Worm (Caenorhabditis elegans) whole organism, early embryonic: ENCODE measurements around the gene dpy-21.

ENCODE experiments used
- B0310.2 ChIP-seq: sonication (generic microtip); optimal IDR thresholded peaks from 2 replicates; lab custom pipeline; 2016; ENCODE audit warnings: mild to moderate bottlenecking, missing genetic modification characterization, missing compliant biosample characterization
- F13C5.2 ChIP-seq: sonication (generic microtip); optimal IDR thresholded peaks from 2 replicates; lab custom pipeline; 2017; ENCODE audit warnings: mild to moderate bottlenecking, missing genetic modification characterization, inconsistent platforms, missing compliant biosample characterization
- aly-1 ChIP-seq: sonication (generic microtip); optimal IDR thresholded peaks from 2 replicates; lab custom pipeline; 2016; ENCODE audit warnings: missing genetic modification characterization, missing compliant biosample characterization
- ama-1 ChIP-seq: fragments of 150-350 bp; optimal IDR thresholded peaks from 2 replicates; lab custom pipeline; 2014
- ceh-13 ChIP-seq: fragments of 200-800 bp; sonication (Bioruptor generic); optimal IDR thresholded peaks from 2 replicates; lab custom pipeline; 2018; ENCODE audit warnings: mild to moderate bottlenecking, missing genetic modification characterization, missing compliant biosample characterization
- ceh-36 ChIP-seq: sonication (generic microtip); optimal IDR thresholded peaks from 2 replicates; lab custom pipeline; 2016; ENCODE audit warnings: missing genetic modification characterization, inconsistent platforms, missing compliant biosample characterization
- ets-7 ChIP-seq: sonication (generic microtip); optimal IDR thresholded peaks from 2 replicates; lab custom pipeline; 2016; ENCODE audit warnings: missing genotype, missing genetic modification characterization, missing compliant biosample characterization
- flt-1 ChIP-seq: fragments of 200-800 bp; sonication (Bioruptor generic); IDR thresholded peaks from 2 replicates; pipeline ENCODE4 v1.3.6; 2022; ENCODE audit warnings: missing genetic modification characterization, missing compliant biosample characterization
- hmbx-1 ChIP-seq: sonication (generic microtip); optimal IDR thresholded peaks from 2 replicates; lab custom pipeline; 2016; ENCODE audit warnings: mild to moderate bottlenecking, missing genetic modification characterization, missing compliant biosample characterization
- hmg-4 ChIP-seq: fragments of 200-800 bp; sonication (Bioruptor generic); optimal IDR thresholded peaks from 2 replicates; lab custom pipeline; 2018; ENCODE audit warnings: mild to moderate bottlenecking, missing genetic modification characterization, missing compliant biosample characterization
- hnd-1 ChIP-seq: sonication (generic microtip); optimal IDR thresholded peaks from 2 replicates; lab custom pipeline; 2016; ENCODE audit warnings: missing genetic modification characterization, missing compliant biosample characterization
- pes-1 ChIP-seq: fragments of 200-800 bp; sonication (Bioruptor generic); IDR thresholded peaks from 2 replicates; pipeline ENCODE4 v1.3.6; 2022; ENCODE audit warnings: missing genetic modification reagents, missing genetic modification characterization, missing compliant biosample characterization
- scrt-1 ChIP-seq: fragments of 200-800 bp; sonication (Bioruptor generic); IDR thresholded peaks from 2 replicates; pipeline ENCODE4 v1.3.6; 2022; ENCODE audit warnings: missing genetic modification characterization, missing compliant biosample characterization
- sea-1 ChIP-seq: fragments of 200-800 bp; sonication (Bioruptor generic); conservative IDR thresholded peaks from 2 replicates; pipeline ENCODE4 v1.3.6; 2022; ENCODE audit warnings: missing genetic modification characterization, missing compliant biosample characterization
- tbx-11 ChIP-seq: fragments of 200-800 bp; sonication (Bioruptor generic); IDR thresholded peaks from 2 replicates; pipeline ENCODE4 v1.3.6; 2022; ENCODE audit warnings: missing genetic modification characterization, missing compliant biosample characterization
- tbx-37 ChIP-seq: fragments of 200-800 bp; sonication (Bioruptor generic); conservative IDR thresholded peaks from 2 replicates; pipeline ENCODE4 v1.3.6; 2022; ENCODE audit warnings: missing genetic modification reagents, missing genetic modification characterization, missing compliant biosample characterization
- tra-4 ChIP-seq: sonication (generic microtip); optimal IDR thresholded peaks from 2 replicates; lab custom pipeline; 2017; ENCODE audit warnings: missing genetic modification characterization, missing compliant biosample characterization

The dpy-21 gene

DNA sequence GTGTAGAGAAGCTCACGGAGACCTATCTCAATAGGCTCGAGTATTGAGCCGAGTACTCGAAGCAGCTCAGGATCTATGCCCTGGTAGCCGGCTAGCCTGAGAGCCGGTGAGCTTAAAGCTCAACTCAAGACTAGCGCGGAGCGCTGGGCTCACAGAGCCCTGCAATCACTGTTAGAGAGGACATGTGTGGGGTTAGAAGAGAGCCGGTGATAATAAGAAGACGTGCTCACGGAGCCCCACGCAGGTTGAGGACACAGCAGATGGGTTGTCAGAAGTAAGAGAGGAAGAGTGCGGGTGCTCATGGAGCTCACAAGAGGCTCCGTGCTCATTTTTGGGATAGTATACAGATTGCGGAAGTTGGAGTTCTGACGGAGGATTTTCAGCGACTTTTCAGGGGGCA is 3.3 kb upstream of the dpy-21 start:
- TF ChIP-seq flt-1, result no peak

DNA sequence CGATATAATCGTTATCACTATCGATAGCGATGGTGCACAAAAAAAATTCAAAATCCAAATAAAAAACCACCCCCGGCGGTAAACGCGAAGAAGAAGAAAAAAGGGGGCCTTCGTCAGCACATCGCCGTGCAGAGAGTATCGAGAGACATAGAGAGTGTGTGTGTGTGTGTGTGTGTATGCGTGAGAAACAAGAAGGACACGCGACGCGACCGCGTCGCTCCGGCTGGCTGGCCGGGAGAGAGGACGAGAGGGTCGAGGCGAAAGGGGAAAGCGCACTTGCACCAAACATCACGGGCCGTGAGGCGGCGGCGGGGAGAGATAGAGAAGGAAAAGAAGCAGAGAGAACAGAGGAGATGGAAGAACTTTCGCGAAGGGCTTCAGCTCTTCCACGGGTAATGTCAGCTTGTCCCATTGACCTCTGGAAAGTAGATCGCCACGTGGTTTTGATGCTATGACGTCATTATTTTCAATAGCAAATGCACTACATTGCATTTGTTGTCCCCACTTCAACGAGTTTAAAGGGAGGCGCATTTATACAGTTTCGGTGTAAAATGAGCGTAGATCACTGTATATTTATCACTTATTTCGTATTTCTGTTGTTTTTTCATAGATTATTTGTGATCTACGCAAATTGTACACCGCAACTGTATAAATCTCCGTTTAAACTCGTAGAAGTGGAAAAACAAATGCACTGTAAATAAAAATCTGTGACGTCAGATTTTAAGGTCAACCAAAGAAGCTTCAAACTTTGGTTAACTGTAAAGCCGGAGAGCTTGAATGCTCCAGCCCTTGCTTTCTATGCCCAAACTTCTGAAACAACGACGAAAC is 2.4 kb upstream of the dpy-21 start, which contains the start of gene Y59A8B.24:
Gene Y59A8B.24 (plus strand): TSS at position 778 of the 828 bp plus-strand sequence.
- TF ChIP-seq hmg-4 (GFP tag; lab: Kevin White, UChicago) (peak; percentile 78), B0310.2 (tag; lab: Kevin White, UChicago) (no peak), scrt-1 (GFP tag; lab: Robert Waterston, UW) (peak; percentile 57; the same call in 1 of the 2 replicates), tbx-11 (GFP tag; lab: Robert Waterston, UW) (no peak), sea-1 (GFP tag; lab: Robert Waterston, UW) (peak; percentile 60; the same call in 1 of the 2 replicates), pes-1 (GFP tag; lab: Robert Waterston, UW) (0 out of 2 replicates have a peak, but pooled peaks have one; percentile 7), aly-1 (tag; lab: Kevin White, UChicago) (peak; percentile 78), hnd-1 (no peak), tra-4 (tag; lab: Kevin White, UChicago) (no peak), hmbx-1 (no peak), ceh-36 (tag; lab: Kevin White, UChicago) (no peak), ets-7 (tag; lab: Kevin White, UChicago) (no peak), ama-1 (lab: Kevin White, UChicago) (no peak), F13C5.2 (peak; percentile 81), tbx-37 (GFP tag; lab: Robert Waterston, UW) (no peak), flt-1 (peak; percentile 37; the same call in 1 of the 2 replicates), ceh-13 (no peak)

DNA sequence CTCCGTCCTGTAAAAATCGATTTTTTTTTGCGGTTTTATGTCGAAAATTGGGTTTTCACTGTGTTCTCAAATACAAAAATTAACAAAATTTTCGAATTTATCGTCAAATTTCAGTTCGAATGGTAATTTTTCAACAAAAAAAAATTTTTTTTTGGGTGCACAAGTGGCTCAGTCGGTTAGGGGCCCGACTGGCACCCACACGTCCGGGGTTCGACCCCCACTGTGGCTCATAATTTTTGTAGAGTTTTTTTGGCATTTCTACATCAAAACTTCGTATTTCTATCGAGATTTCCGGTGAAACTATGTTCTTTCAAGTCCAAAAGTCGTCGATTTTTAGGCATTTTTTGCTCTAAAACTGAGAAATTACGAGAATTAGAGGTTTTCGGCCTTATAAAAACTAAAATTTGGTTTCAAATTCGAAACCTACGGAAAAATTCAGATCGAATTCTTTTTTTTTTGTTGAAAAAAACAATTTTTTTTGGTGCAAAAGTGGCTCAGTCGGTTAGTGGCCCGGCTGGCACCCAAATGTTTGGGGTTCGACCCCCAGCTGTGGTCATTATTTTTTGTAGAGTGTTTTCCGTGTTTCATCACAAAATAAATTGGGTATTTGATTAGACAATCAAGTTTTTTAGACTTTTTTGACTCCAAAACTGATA is 829 bp downstream of the dpy-21 start:
- TF ChIP-seq hnd-1 (no peak), pes-1 (GFP tag; lab: Robert Waterston, UW) (no peak), ets-7 (tag; lab: Kevin White, UChicago) (no peak), tbx-37 (GFP tag; lab: Robert Waterston, UW) (no peak), sea-1 (GFP tag; lab: Robert Waterston, UW) (no peak), B0310.2 (tag; lab: Kevin White, UChicago) (no peak), F13C5.2 (no peak), ceh-13 (no peak), flt-1 (no peak), hmbx-1 (no peak), hmg-4 (GFP tag; lab: Kevin White, UChicago) (no peak), aly-1 (tag; lab: Kevin White, UChicago) (no peak), tbx-11 (GFP tag; lab: Robert Waterston, UW) (no peak), scrt-1 (GFP tag; lab: Robert Waterston, UW) (no peak), tra-4 (tag; lab: Kevin White, UChicago) (no peak)

DNA sequence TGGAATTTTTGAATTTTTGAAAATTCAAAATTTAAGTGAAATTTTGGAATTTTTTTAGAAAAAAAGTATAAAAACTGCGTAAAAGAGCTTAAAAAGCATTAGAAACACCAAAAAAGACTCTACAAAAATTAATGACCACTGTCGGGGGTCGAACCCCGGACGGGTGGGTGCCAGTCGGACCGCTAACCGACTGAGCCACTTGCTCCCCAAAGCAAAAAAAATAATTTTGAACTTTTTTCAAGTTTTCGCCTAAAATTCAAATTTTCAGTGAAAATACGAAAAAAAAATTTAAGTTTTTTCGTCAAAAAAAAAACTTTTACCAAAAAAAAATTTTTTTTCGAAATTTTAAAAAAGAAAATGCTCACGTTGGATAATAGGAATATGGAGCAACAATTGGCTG is 1.7 kb downstream of the dpy-21 start:
- TF ChIP-seq scrt-1 (GFP tag; lab: Robert Waterston, UW) (no peak), aly-1 (tag; lab: Kevin White, UChicago) (no peak), hnd-1 (no peak), B0310.2 (tag; lab: Kevin White, UChicago) (no peak), tbx-11 (GFP tag; lab: Robert Waterston, UW) (no peak), ceh-13 (no peak), sea-1 (GFP tag; lab: Robert Waterston, UW) (no peak), hmbx-1 (no peak), flt-1 (no peak), ceh-36 (tag; lab: Kevin White, UChicago) (no peak), F13C5.2 (no peak), pes-1 (GFP tag; lab: Robert Waterston, UW) (no peak), hmg-4 (GFP tag; lab: Kevin White, UChicago) (no peak), ets-7 (tag; lab: Kevin White, UChicago) (no peak), tra-4 (tag; lab: Kevin White, UChicago) (no peak)

DNA sequence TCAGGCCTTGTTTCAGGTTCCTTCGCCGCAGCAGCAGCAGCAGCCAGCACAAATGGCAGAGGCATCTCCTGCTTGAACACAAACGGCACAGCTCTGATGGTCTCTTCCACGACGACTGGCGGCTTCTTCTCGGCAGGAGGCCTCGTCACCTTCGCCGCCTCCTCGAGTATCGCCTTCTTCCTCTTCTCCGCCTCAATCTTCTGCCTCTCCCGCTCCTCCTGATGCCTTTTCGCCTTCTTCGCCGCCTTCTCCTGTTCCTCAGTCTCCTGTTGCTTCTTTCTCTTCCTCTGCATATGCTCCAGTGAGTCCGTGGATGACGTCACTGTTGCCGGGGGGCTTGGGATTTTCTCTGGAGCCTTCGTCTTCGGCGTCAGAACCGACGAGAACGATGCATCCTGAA is 3.5 kb downstream of the dpy-21 start:
- TF ChIP-seq sea-1 (GFP tag; lab: Robert Waterston, UW), result 0 out of 2 replicates have a peak, but pooled peaks have one; percentile 5
- TF ChIP-seq ceh-13, result no peak
- no peak for TF ChIP-seq ceh-36 (tag; lab: Kevin White, UChicago)

DNA sequence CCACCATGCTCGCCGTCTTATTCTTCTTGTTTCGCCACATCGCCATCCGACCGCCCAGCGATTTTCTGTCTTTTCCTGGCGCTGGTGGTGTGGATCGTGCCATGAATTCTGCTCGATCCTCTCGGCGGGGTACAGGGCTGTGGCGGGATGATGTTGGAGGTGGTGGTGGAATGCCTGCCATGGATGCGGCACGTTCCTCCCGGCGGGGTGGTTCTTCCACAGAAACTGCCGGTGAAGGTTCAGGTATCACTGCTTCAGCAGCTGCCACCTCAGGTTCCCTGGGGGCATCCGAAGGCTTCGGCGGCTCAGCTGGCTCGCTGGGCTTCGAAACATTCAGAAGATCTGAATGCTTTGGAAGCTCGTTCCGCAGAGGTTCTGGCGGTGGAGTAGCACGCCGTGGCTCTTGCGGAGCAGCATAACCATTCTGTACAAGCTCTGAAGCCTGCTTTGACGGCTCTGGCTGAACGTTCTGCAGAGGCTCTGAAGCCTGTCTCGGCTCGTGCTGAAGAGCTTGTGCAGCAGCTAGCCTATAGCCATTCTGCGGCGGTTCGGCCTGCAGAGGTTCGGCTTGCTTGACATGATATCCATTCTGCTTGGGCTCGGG is 4.0 kb downstream of the dpy-21 start:
- no peak for TF ChIP-seq hmbx-1
- TF ChIP-seq ceh-36 (tag; lab: Kevin White, UChicago), result no peak
- no peak for TF ChIP-seq pes-1 (GFP tag; lab: Robert Waterston, UW)
- TF ChIP-seq flt-1, result no peak
- no peak for TF ChIP-seq tbx-37 (GFP tag; lab: Robert Waterston, UW)
- TF ChIP-seq scrt-1 (GFP tag; lab: Robert Waterston, UW), result 0 out of 2 replicates have a peak, but pooled peaks have one; percentile 23
- no peak for TF ChIP-seq F13C5.2
- no peak for TF ChIP-seq ets-7 (tag; lab: Kevin White, UChicago)
- no peak for TF ChIP-seq tbx-11 (GFP tag; lab: Robert Waterston, UW)

DNA sequence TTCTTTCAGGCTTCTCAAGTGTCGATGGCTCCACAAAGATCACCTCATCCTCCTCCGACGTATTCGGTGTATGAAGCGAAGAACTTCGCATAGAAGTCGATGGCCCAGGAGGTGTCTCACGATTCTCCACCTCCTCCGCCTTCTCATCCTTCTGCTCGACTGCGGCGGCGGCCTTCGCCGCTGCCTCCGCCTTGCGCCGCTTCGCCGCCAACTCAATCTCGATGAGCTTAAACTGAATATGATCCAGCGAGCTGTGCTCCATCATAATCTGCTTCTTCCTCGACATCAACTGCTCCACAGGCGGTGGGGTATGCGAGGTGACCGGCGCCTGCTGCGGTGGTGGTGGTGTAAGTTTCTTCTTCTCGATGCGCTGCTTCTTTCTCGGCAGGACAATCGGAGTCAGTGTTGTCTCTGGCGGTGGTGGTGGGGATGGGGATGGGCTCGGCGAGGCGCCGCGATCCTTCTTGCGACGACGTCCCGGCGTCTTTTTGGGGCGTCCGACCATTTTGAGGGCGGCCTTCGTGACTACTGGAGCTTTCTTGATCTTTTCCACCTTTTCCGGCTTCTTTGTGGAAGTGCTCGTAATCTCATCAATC is 5.0 kb downstream of the dpy-21 start:
- TF ChIP-seq ceh-36 (tag; lab: Kevin White, UChicago) (no peak), aly-1 (tag; lab: Kevin White, UChicago) (no peak), sea-1 (GFP tag; lab: Robert Waterston, UW) (0 out of 2 replicates have a peak, but pooled peaks have one; percentile 17), tra-4 (tag; lab: Kevin White, UChicago) (no peak), flt-1 (no peak)
